Fruit fly (Drosophila melanogaster): Measurements from ENCODE around the gene RnpS1.

Gene RnpS1

dm6 chr3R:9515860-9516344 lies 35.9 kb upstream of the RnpS1 start, which contains the start of the genes mRpL47, CG8176 and Kdm3 (continued):
- TF ChIP-seq emc (GFP tag; optimal IDR thresholded peaks at IDR 0.05) = peak; percentile 43
- TF ChIP-seq Camta (GFP tag; optimal IDR thresholded peaks at IDR 0.05) = peak; percentile 23
- no peak for TF ChIP-seq row (GFP tag; IDR thresholded peaks at IDR 0.05)
- peak; percentile 89 for TF ChIP-seq dm (GFP tag; optimal IDR thresholded peaks at IDR 0.05)
- TF ChIP-seq sisA (GFP tag; IDR thresholded peaks at IDR 0.05) = no peak
- peak; percentile 37 for TF ChIP-seq CG8089 (GFP tag; optimal IDR thresholded peaks at IDR 0.05)
- no peak for TF ChIP-seq Lpt (GFP tag; optimal IDR thresholded peaks at IDR 0.05)
- no peak for TF ChIP-seq CG16815 (GFP tag; optimal IDR thresholded peaks at IDR 0.05)
- TF ChIP-seq Dip2 (GFP tag; IDR thresholded peaks at IDR 0.05) = no peak
- peak; percentile 20 for TF ChIP-seq en (GFP tag; optimal IDR thresholded peaks at IDR 0.05)
- TF ChIP-seq Xbp1 (GFP tag; optimal IDR thresholded peaks at IDR 0.05) = peak; percentile 71
- peak; percentile 37 for TF ChIP-seq ewg (GFP tag; optimal IDR thresholded peaks at IDR 0.05)
- TF ChIP-seq CG12942 (GFP tag; optimal IDR thresholded peaks at IDR 0.05) = peak; percentile 61
- TF ChIP-seq Hsf (GFP tag; optimal IDR thresholded peaks at IDR 0.05) = peak; percentile 66
- peak; percentile 62 for TF ChIP-seq CoRest (tag; optimal IDR thresholded peaks at IDR 0.05)
- peak; percentile 80 for TF ChIP-seq repo (GFP tag; optimal IDR thresholded peaks at IDR 0.05)
- no peak for TF ChIP-seq HLHmδ (GFP tag; optimal IDR thresholded peaks at IDR 0.05)
- peak; percentile 60 for TF ChIP-seq Fer3 (tag; optimal IDR thresholded peaks at IDR 0.05)
- TF ChIP-seq Atf-2 (GFP tag; optimal IDR thresholded peaks at IDR 0.05) = peak; percentile 61
- TF ChIP-seq Dp (GFP tag; optimal IDR thresholded peaks at IDR 0.05) = peak; percentile 69
- TF ChIP-seq CG17802 (tag; optimal IDR thresholded peaks at IDR 0.05) = peak; percentile 21
- peak; percentile 94 for TF ChIP-seq YL-1 (GFP tag; optimal IDR thresholded peaks at IDR 0.05)
- TF ChIP-seq ro (GFP tag; IDR thresholded peaks at IDR 0.05) = no peak
- TF ChIP-seq CG10959 (GFP tag; IDR thresholded peaks at IDR 0.05) = no peak
- no peak for TF ChIP-seq CG11695 (GFP tag; IDR thresholded peaks at IDR 0.05)
- TF ChIP-seq NFAT (GFP tag; IDR thresholded peaks at IDR 0.05) = no peak
- TF ChIP-seq CG10321 (GFP tag; IDR thresholded peaks at IDR 0.05) = no peak
- peak; percentile 90 for TF ChIP-seq mam (GFP tag; optimal IDR thresholded peaks at IDR 0.05)

- TF ChIP-seq gsb (GFP tag; IDR thresholded peaks at IDR 0.05) = no peak
- TF ChIP-seq cg (GFP tag; optimal IDR thresholded peaks at IDR 0.05) = peak; percentile 75
- TF ChIP-seq otp (GFP tag; IDR thresholded peaks at IDR 0.05) = no peak
- peak in 1 of 2 experiments; percentile 67 for TF ChIP-seq Hr78 (GFP tag; optimal IDR thresholded peaks at IDR 0.05)
- no peak for TF ChIP-seq B-H1 (GFP tag; IDR thresholded peaks at IDR 0.05)
- no peak for TF ChIP-seq fd3F (GFP tag; optimal IDR thresholded peaks at IDR 0.05)
- no peak for TF ChIP-seq CG3163 (GFP tag; optimal IDR thresholded peaks at IDR 0.05)
- TF ChIP-seq emc (GFP tag; optimal IDR thresholded peaks at IDR 0.05) = no peak
- TF ChIP-seq kni (GFP tag; optimal IDR thresholded peaks at IDR 0.05) = peak; percentile 56
- TF ChIP-seq Pdp1 (GFP tag; optimal IDR thresholded peaks at IDR 0.05) = peak in 1 of 2 experiments; percentile 76
- no peak for TF ChIP-seq btn (GFP tag; optimal IDR thresholded peaks at IDR 0.05)
- TF ChIP-seq Hr3 (GFP tag; optimal IDR thresholded peaks at IDR 0.05) = no peak
- no peak for TF ChIP-seq al (GFP tag; IDR thresholded peaks at IDR 0.05)
- TF ChIP-seq CG4424 (GFP tag; optimal IDR thresholded peaks at IDR 0.05) = peak; percentile 98
- no peak for TF ChIP-seq tup (GFP tag; optimal IDR thresholded peaks at IDR 0.05)
- TF ChIP-seq D (optimal IDR thresholded peaks at IDR 0.05) = no peak
- TF ChIP-seq D (GFP tag; optimal IDR thresholded peaks at IDR 0.05) = no peak
- TF ChIP-seq sd (tag; optimal IDR thresholded peaks at IDR 0.05) = no peak
- TF ChIP-seq CG8388 (GFP tag; optimal IDR thresholded peaks at IDR 0.05) = peak; percentile 15
- TF ChIP-seq lmd (GFP tag; IDR thresholded peaks at IDR 0.05) = no peak
- no peak for TF ChIP-seq CG5245 (GFP tag; optimal IDR thresholded peaks at IDR 0.05)
- TF ChIP-seq CG6813 (GFP tag; optimal IDR thresholded peaks at IDR 0.05) = peak; percentile 24
- TF ChIP-seq unc-4 (GFP tag; IDR thresholded peaks at IDR 0.05; ENCODE audit: partially characterized antibody) = no peak
- TF ChIP-seq CG12219 (GFP tag; optimal IDR thresholded peaks at IDR 0.05) = peak; percentile 34
- TF ChIP-seq CG17385 (GFP tag; optimal IDR thresholded peaks at IDR 0.05) = no peak
Observed at dm6 chr3R:9516400-9516852, 35.4 kb upstream of the RnpS1 start.
